Worm (Caenorhabditis elegans): ENCODE measurements around the gene sams-1.

sams-1 gene

ce11 chrX:11965663-11966304, at the start of gene sams-1:
TSS of gene sams-1 (plus strand) at chrX:11965962.
- TF ChIP-seq lin-15B (tag; optimal IDR thresholded peaks at IDR 0.05) (no peak), irx-1 (tag; optimal IDR thresholded peaks at IDR 0.05) (no peak), ceh-63 (GFP tag; optimal IDR thresholded peaks at IDR 0.05) (no peak), C34B4.2 (tag; optimal IDR thresholded peaks at IDR 0.05) (no peak), efl-1 (optimal IDR thresholded peaks at IDR 0.05) (no peak), efl-1 (GFP tag; optimal IDR thresholded peaks at IDR 0.05 in 1 of 2) (peak in 1 of 2 experiments; percentile 8), C04F5.9 (tag; optimal IDR thresholded peaks at IDR 0.05) (no peak), nhr-19 (GFP tag; conservative IDR thresholded peaks at IDR 0.05) (peak; percentile 40), egl-13 (tag; optimal IDR thresholded peaks at IDR 0.05) (no peak), lsy-2 (tag; optimal IDR thresholded peaks at IDR 0.05) (no peak), lin-14 (GFP tag; optimal IDR thresholded peaks at IDR 0.05) (peak; percentile 38), tbx-2 (tag; optimal IDR thresholded peaks at IDR 0.05) (no peak), efl-3 (GFP tag; optimal IDR thresholded peaks at IDR 0.05) (no peak), blmp-1 (tag; optimal IDR thresholded peaks at IDR 0.05) (peak; percentile 68), lin-39 (tag; optimal IDR thresholded peaks at IDR 0.05) (no peak), pqm-1 (tag; optimal IDR thresholded peaks at IDR 0.05) (no peak), zip-4 (GFP tag; optimal IDR thresholded peaks at IDR 0.05) (no peak), ces-1 (GFP tag; optimal IDR thresholded peaks at IDR 0.05) (no peak), Y116A8C.19 (tag; optimal IDR thresholded peaks at IDR 0.05; ENCODE audit: borderline replicate concordance) (no peak), fkh-10 (GFP tag; optimal IDR thresholded peaks at IDR 0.05) (no peak), fkh-4 (tag; optimal IDR thresholded peaks at IDR 0.05; ENCODE audit: borderline replicate concordance) (no peak), elt-3 (tag; optimal IDR thresholded peaks at IDR 0.05) (peak in 1 of 6 experiments; percentile 59), unc-86 (tag; optimal IDR thresholded peaks at IDR 0.05) (no peak), dsc-1 (tag; optimal IDR thresholded peaks at IDR 0.05) (no peak), ceh-90 (tag; optimal IDR thresholded peaks at IDR 0.05) (no peak), egl-27 (tag; optimal IDR thresholded peaks at IDR 0.05) (no peak), zag-1 (tag; optimal IDR thresholded peaks at IDR 0.05) (no peak), lir-3 (tag; optimal IDR thresholded peaks at IDR 0.05; ENCODE audit: poor library complexity) (no peak), hpl-2 (GFP tag; optimal IDR thresholded peaks at IDR 0.05) (no peak), aly-2 (tag; optimal IDR thresholded peaks at IDR 0.05) (no peak), ets-5 (GFP tag; IDR thresholded peaks at IDR 0.05) (no peak), unc-98 (GFP tag; IDR thresholded peaks at IDR 0.05) (no peak), fos-1 (tag; optimal IDR thresholded peaks at IDR 0.05) (no peak), mep-1 (tag; optimal IDR thresholded peaks at IDR 0.05) (no peak), elt-2 (tag; optimal IDR thresholded peaks at IDR 0.05) (peak; percentile 50), nhr-47 (tag; optimal IDR thresholded peaks at IDR 0.05) (peak; percentile 23), unc-130 (tag; optimal IDR thresholded peaks at IDR 0.05) (no peak), mab-9 (GFP tag; IDR thresholded peaks at IDR 0.05) (no peak), isw-1 (GFP tag; IDR thresholded peaks at IDR 0.05) (no peak), tlp-1 (tag; optimal IDR thresholded peaks at IDR 0.05) (no peak), unc-62 (GFP tag; optimal IDR thresholded peaks at IDR 0.05) (no peak), ama-1 (optimal IDR thresholded peaks at IDR 0.05) (peak; percentile 78), nhr-11 (tag; optimal IDR thresholded peaks at IDR 0.05) (no peak), nhr-237 (tag; optimal IDR thresholded peaks at IDR 0.05) (no peak), ceh-82 (tag; optimal IDR thresholded peaks at IDR 0.05) (no peak), rnt-1 (tag; optimal IDR thresholded peaks at IDR 0.05) (no peak), C16A3.4 (tag; optimal IDR thresholded peaks at IDR 0.05) (no peak), sptf-1 (tag; optimal IDR thresholded peaks at IDR 0.05) (no peak), skn-1 (tag; optimal IDR thresholded peaks at IDR 0.05) (peak; percentile 30), mef-2 (tag; optimal IDR thresholded peaks at IDR 0.05) (no peak), nhr-84 (tag; optimal IDR thresholded peaks at IDR 0.05) (no peak), hlh-4 (tag; optimal IDR thresholded peaks at IDR 0.05) (no peak), nhr-85 (tag) (peak; percentile 72), snpc-4 (tag; optimal IDR thresholded peaks at IDR 0.05) (no peak)

Data from whole organism, L1 larva.